Worm (Caenorhabditis elegans): ENCODE data around the gene M02E1.1.

ce11 chrX:295726-296125 is 30.2 kb upstream of the M02E1.1 start:
- TF ChIP-seq ztf-11 (tag; optimal IDR thresholded peaks at IDR 0.05) (no peak), zag-1 (tag; optimal IDR thresholded peaks at IDR 0.05) (no peak), mdl-1 (tag; optimal IDR thresholded peaks at IDR 0.05) (no peak), nhr-77 (tag; optimal IDR thresholded peaks at IDR 0.05) (no peak), fos-1 (tag; optimal IDR thresholded peaks at IDR 0.05) (no peak), unc-62 (GFP tag; optimal IDR thresholded peaks at IDR 0.05) (no peak)

Measured in whole organism, L2 larva.